Fruit fly (Drosophila melanogaster): Measurements from ENCODE around the gene tos.

The tos gene

dm6 chr2L:18677910-18678639 lies 3.8 kb downstream of the tos start (continued):
- TF ChIP-seq CHES-1-like (GFP tag; optimal IDR thresholded peaks at IDR 0.05) (no peak), CG6854 (GFP tag; optimal IDR thresholded peaks at IDR 0.05) (no peak), CG3995 (GFP tag; optimal IDR thresholded peaks at IDR 0.05) (no peak), TFAM (GFP tag; optimal IDR thresholded peaks at IDR 0.05) (no peak), CG7928 (GFP tag; optimal IDR thresholded peaks at IDR 0.05) (no peak), CG7556 (GFP tag; optimal IDR thresholded peaks at IDR 0.05) (no peak), Fer3 (tag; optimal IDR thresholded peaks at IDR 0.05) (no peak), NC2β (GFP tag; optimal IDR thresholded peaks at IDR 0.05) (no peak), MESR4 (GFP tag; optimal IDR thresholded peaks at IDR 0.05) (no peak), CG11456 (GFP tag; IDR thresholded peaks at IDR 0.05) (0 out of 3 replicates have a peak, but pooled peaks have one; percentile 38), mirr (GFP tag; optimal IDR thresholded peaks at IDR 0.05) (no peak), bowl (GFP tag; IDR thresholded peaks at IDR 0.05) (no peak), CG3281 (GFP tag; optimal IDR thresholded peaks at IDR 0.05) (no peak), crp (GFP tag; optimal IDR thresholded peaks at IDR 0.05) (no peak), CG4707 (GFP tag; optimal IDR thresholded peaks at IDR 0.05) (no peak), Stat92E (GFP tag; optimal IDR thresholded peaks at IDR 0.05) (no peak), lola (GFP tag; optimal IDR thresholded peaks at IDR 0.05) (no peak), lov (optimal IDR thresholded peaks at IDR 0.05) (no peak), lov (GFP tag; IDR thresholded peaks at IDR 0.05) (no peak), CG13775 (GFP tag; optimal IDR thresholded peaks at IDR 0.05) (no peak), Jarid2 (GFP tag; optimal IDR thresholded peaks at IDR 0.05) (no peak), CG18011 (GFP tag; optimal IDR thresholded peaks at IDR 0.05) (no peak), chn (GFP tag; optimal IDR thresholded peaks at IDR 0.05) (no peak), pum (GFP tag; optimal IDR thresholded peaks at IDR 0.05) (no peak), emc (GFP tag; optimal IDR thresholded peaks at IDR 0.05) (no peak), bbx (GFP tag; IDR thresholded peaks at IDR 0.05; ENCODE audit: partially characterized antibody) (no peak), Kr (GFP tag; optimal IDR thresholded peaks at IDR 0.05) (no peak), dpn (GFP tag; optimal IDR thresholded peaks at IDR 0.05) (no peak), Dip3 (GFP tag; optimal IDR thresholded peaks at IDR 0.05) (no peak), CG30403 (GFP tag; optimal IDR thresholded peaks at IDR 0.05) (peak; percentile 38), CG18262 (tag; optimal IDR thresholded peaks at IDR 0.05) (no peak), ap (GFP tag; IDR thresholded peaks at IDR 0.05) (no peak), Elba2 (GFP tag; optimal IDR thresholded peaks at IDR 0.05) (no peak), dimm (GFP tag; IDR thresholded peaks at IDR 0.05) (no peak), Dp (GFP tag; optimal IDR thresholded peaks at IDR 0.05) (no peak), jigr1 (GFP tag; IDR thresholded peaks at IDR 0.05) (no peak), CG17568 (GFP tag; optimal IDR thresholded peaks at IDR 0.05) (no peak), CG1792 (GFP tag; optimal IDR thresholded peaks at IDR 0.05) (no peak), Dek (tag; optimal IDR thresholded peaks at IDR 0.05) (no peak), exex (tag; optimal IDR thresholded peaks at IDR 0.05) (no peak), CG7839 (tag; optimal IDR thresholded peaks at IDR 0.05) (no peak), CG11696 (GFP tag; IDR thresholded peaks at IDR 0.05) (no peak), Poxn (GFP tag; IDR thresholded peaks at IDR 0.05) (no peak), schlank (tag; optimal IDR thresholded peaks at IDR 0.05) (no peak), CG2120 (GFP tag; optimal IDR thresholded peaks at IDR 0.05) (peak; percentile 53), pnt (GFP tag; optimal IDR thresholded peaks at IDR 0.05) (no peak), sug (tag; optimal IDR thresholded peaks at IDR 0.05) (no peak), Dbx (GFP tag; IDR thresholded peaks at IDR 0.05) (no peak), CG31441 (GFP tag; IDR thresholded peaks at IDR 0.05) (no peak), tup (GFP tag; optimal IDR thresholded peaks at IDR 0.05) (no peak)

Measured in whole organism, embryonic.